Fruit fly (Drosophila melanogaster): Measurements from ENCODE around the gene Adss.

Gene Adss

DNA sequence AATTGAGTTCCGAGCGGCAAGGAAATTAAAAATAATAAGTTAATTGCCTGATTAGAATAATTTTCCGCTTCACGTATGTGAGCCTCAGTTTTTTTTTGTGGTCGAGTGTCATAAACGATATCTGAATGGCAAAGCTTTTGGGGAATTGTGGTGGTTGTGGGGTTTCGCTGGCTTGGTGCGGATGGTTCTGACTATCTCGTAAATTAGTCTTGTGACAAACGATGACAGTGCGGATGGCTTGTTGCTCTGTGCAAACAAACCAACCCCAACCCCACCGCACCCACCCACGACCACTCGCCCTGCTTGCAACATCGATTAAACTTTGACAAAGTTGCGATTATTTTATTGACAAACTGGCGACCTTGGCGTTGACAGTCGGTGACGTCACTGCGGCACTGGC lies 3.5 kb downstream of the Adss start (continued):
- TF ChIP-seq disco-r (GFP tag; optimal IDR thresholded peaks at IDR 0.05) = no peak
- TF ChIP-seq bcd (GFP tag; optimal IDR thresholded peaks at IDR 0.05) = no peak
- TF ChIP-seq Jarid2 (GFP tag; optimal IDR thresholded peaks at IDR 0.05) = no peak
- TF ChIP-seq Gug (GFP tag; IDR thresholded peaks at IDR 0.05) = no peak
- no peak for TF ChIP-seq CG18262 (tag; optimal IDR thresholded peaks at IDR 0.05)
- TF ChIP-seq CG13287 (GFP tag; IDR thresholded peaks at IDR 0.05; ENCODE audit: partially characterized antibody) = no peak
- no peak for TF ChIP-seq CG10209 (GFP tag; optimal IDR thresholded peaks at IDR 0.05)
- TF ChIP-seq CG1529 (GFP tag; optimal IDR thresholded peaks at IDR 0.05) = no peak
- TF ChIP-seq dm (GFP tag; optimal IDR thresholded peaks at IDR 0.05) = no peak
- no peak for TF ChIP-seq CG6689 (GFP tag; IDR thresholded peaks at IDR 0.05)
- no peak for TF ChIP-seq CG13296 (GFP tag; optimal IDR thresholded peaks at IDR 0.05)
- no peak for TF ChIP-seq nerfin-2 (GFP tag; IDR thresholded peaks at IDR 0.05; ENCODE audit: partially characterized antibody)
- TF ChIP-seq CG34376 (GFP tag; optimal IDR thresholded peaks at IDR 0.05) = peak; percentile 41
- TF ChIP-seq CG2199 (GFP tag; IDR thresholded peaks at IDR 0.05) = 0 out of 3 replicates have a peak, but pooled peaks have one; percentile 19
- no peak for TF ChIP-seq trem (tag; optimal IDR thresholded peaks at IDR 0.05)
- TF ChIP-seq Sin3A (optimal IDR thresholded peaks at IDR 0.05) = no peak
- TF ChIP-seq sima (GFP tag; optimal IDR thresholded peaks at IDR 0.05) = no peak
- no peak for TF ChIP-seq ap (GFP tag; IDR thresholded peaks at IDR 0.05)
- TF ChIP-seq Rfx (GFP tag; IDR thresholded peaks at IDR 0.05) = peak; percentile 6; the same call in 1 of the 2 replicates

DNA sequence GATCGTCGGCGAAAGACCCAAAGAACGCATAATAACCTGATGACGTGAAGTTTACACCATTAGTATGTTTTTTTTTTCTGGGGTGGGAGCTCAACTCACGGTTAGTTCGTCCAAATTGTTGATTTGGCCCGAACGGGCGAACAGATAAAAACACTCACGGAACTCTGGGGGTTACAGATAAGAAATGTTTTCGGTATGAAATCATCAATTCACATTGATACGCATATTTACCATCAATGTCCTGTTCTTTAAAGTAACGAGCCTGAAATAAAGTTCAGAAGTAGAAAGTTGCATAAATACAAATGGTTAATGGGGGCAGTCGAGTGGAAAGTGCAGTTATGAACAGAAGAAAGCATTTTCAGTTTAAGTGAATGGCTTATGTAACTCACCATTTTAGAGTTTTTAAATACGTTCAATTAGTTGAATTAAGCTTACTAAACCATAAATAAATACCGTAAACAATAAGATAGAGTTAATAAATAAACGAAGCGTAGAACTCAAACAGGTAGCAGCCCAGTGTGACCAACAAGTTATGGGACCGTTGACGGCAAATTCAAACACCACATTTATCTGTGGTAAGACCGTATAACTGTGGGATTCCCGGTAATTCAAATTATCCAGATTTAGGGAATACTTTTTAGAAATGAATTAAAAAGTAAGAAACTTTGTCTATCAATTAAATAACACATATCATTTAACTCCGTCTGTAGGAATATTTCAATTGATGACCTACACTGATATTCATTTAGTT lies 6.5 kb downstream of the Adss start, which contains the start of gene CG17272:
Gene CG17272, minus strand, starts transcription at position 536 of the 751 bp plus-strand sequence.
- no peak for TF ChIP-seq tap (tag; optimal IDR thresholded peaks at IDR 0.05)
- TF ChIP-seq CG8924 (tag; optimal IDR thresholded peaks at IDR 0.05) = peak; percentile 13
- TF ChIP-seq CG7928 (GFP tag; optimal IDR thresholded peaks at IDR 0.05) = no peak
- TF ChIP-seq pum (GFP tag; optimal IDR thresholded peaks at IDR 0.05) = no peak
- TF ChIP-seq CG4820 (GFP tag; optimal IDR thresholded peaks at IDR 0.05) = no peak
- no peak for TF ChIP-seq Optix (GFP tag; IDR thresholded peaks at IDR 0.05)
- TF ChIP-seq so (GFP tag; IDR thresholded peaks at IDR 0.05) = no peak
- peak; percentile 71 for TF ChIP-seq sug (tag; optimal IDR thresholded peaks at IDR 0.05)
- no peak for TF ChIP-seq lbe (GFP tag; optimal IDR thresholded peaks at IDR 0.05)
- TF ChIP-seq h (optimal IDR thresholded peaks at IDR 0.05) = no peak
- peak; percentile 44 for TF ChIP-seq CG14710 (tag; optimal IDR thresholded peaks at IDR 0.05)
- no peak for TF ChIP-seq CG10565 (GFP tag; optimal IDR thresholded peaks at IDR 0.05)
- TF ChIP-seq Chrac-16 (GFP tag; optimal IDR thresholded peaks at IDR 0.05) = no peak
- TF ChIP-seq CG10979 (tag; optimal IDR thresholded peaks at IDR 0.05) = no peak
- TF ChIP-seq ttk (GFP tag; IDR thresholded peaks at IDR 0.05) = no peak
- TF ChIP-seq ci (GFP tag; IDR thresholded peaks at IDR 0.05) = no peak
- TF ChIP-seq mirr (GFP tag; optimal IDR thresholded peaks at IDR 0.05) = no peak
- no peak for TF ChIP-seq fd96Cb (tag; optimal IDR thresholded peaks at IDR 0.05)
- no peak for TF ChIP-seq CG10147 (GFP tag; optimal IDR thresholded peaks at IDR 0.05)
- no peak for TF ChIP-seq crp (GFP tag; optimal IDR thresholded peaks at IDR 0.05)
- TF ChIP-seq CoRest (tag; optimal IDR thresholded peaks at IDR 0.05) = peak; percentile 70
- TF ChIP-seq Awh (GFP tag; IDR thresholded peaks at IDR 0.05) = no peak
- TF ChIP-seq CG18764 (GFP tag; optimal IDR thresholded peaks at IDR 0.05) = no peak
- TF ChIP-seq dan (GFP tag; IDR thresholded peaks at IDR 0.05) = no peak
- peak; percentile 19 for TF ChIP-seq BEAF-32 (GFP tag; optimal IDR thresholded peaks at IDR 0.05)
- TF ChIP-seq CG4730 (GFP tag; IDR thresholded peaks at IDR 0.05) = no peak
- no peak for TF ChIP-seq CG17385 (GFP tag; optimal IDR thresholded peaks at IDR 0.05)
- TF ChIP-seq kah (GFP tag; optimal IDR thresholded peaks at IDR 0.05) = peak; percentile 97
- no peak for TF ChIP-seq CG4707 (GFP tag; optimal IDR thresholded peaks at IDR 0.05)
- TF ChIP-seq CG8765 (GFP tag; IDR thresholded peaks at IDR 0.05) = no peak
- TF ChIP-seq shn (GFP tag; optimal IDR thresholded peaks at IDR 0.05) = no peak
- TF ChIP-seq CG31224 (GFP tag; IDR thresholded peaks at IDR 0.05) = no peak
